Fruit fly (Drosophila melanogaster) Kc167 (cell line): ENCODE data around the gene CG17764.

Source experiments
- Myc ChIP-seq: fragments of >200 bp; optimal IDR thresholded peaks from 2 replicates; lab custom pipeline; 2017; ENCODE audit warnings: missing external identifiers
- Sin3A ChIP-seq: fragments of >200 bp; optimal IDR thresholded peaks from 2 replicates; lab custom pipeline; 2018; ENCODE audit warnings: missing external identifiers
- h ChIP-seq: fragments of >200 bp; optimal IDR thresholded peaks from 3 replicates; lab custom pipeline; 2018; ENCODE audit warnings: missing external identifiers
- insv ChIP-seq: fragments of >200 bp; optimal IDR thresholded peaks from 3 replicates; lab custom pipeline; 2018; ENCODE audit warnings: missing external identifiers
- psq ChIP-seq: fragments of >200 bp; optimal IDR thresholded peaks from 2 replicates; lab custom pipeline; 2017; ENCODE audit warnings: missing external identifiers
- ttk ChIP-seq: sonication (Bioruptor generic); optimal IDR thresholded peaks from 2 replicates; lab custom pipeline; 2017; ENCODE audit warnings: missing external identifiers

The CG17764 gene

dm6 chrX:5307317-5307716, at the start of gene CG17764:
Gene CG17764 (minus strand): TSS chrX:5307417.
- TF ChIP-seq Myc (lab: Kevin White, UChicago) (no peak), psq (lab: Kevin White, UChicago) (no peak), ttk (lab: Kevin White, UChicago) (no peak), Sin3A (lab: Kevin White, UChicago) (no peak), h (no peak), insv (no peak)

- TF ChIP-seq h (no peak), ttk (lab: Kevin White, UChicago) (no peak), Sin3A (lab: Kevin White, UChicago) (no peak)
These were observed 42.8 kb upstream of the CG17764 start for dm6 chrX:5349899-5350575.

- no peak for TF ChIP-seq h
- TF ChIP-seq insv: no peak
- TF ChIP-seq Myc (lab: Kevin White, UChicago): no peak
- TF ChIP-seq ttk (lab: Kevin White, UChicago): no peak
- TF ChIP-seq psq (lab: Kevin White, UChicago): no peak
- no peak for TF ChIP-seq Sin3A (lab: Kevin White, UChicago)
These were observed 32.8 kb upstream of the CG17764 start, which contains the start of gene SK for dm6 chrX:5339970-5340369. Gene SK (plus strand): TSS chrX:5340236.

dm6 chrX:5338435-5338834, 31.2 kb upstream of the CG17764 start:
- TF ChIP-seq Sin3A (lab: Kevin White, UChicago) (no peak), psq (lab: Kevin White, UChicago) (no peak), h (no peak), Myc (lab: Kevin White, UChicago) (no peak), ttk (lab: Kevin White, UChicago) (no peak), insv (no peak)

dm6 chrX:5337316-5337715, 30.1 kb upstream of the CG17764 start:
- TF ChIP-seq h: no peak
- no peak for TF ChIP-seq ttk (lab: Kevin White, UChicago)
- no peak for TF ChIP-seq insv
- no peak for TF ChIP-seq Myc (lab: Kevin White, UChicago)

- no peak for TF ChIP-seq h
These were observed 29.5 kb upstream of the CG17764 start for dm6 chrX:5336722-5337121.

dm6 chrX:5332259-5332862, 25.1 kb upstream of the CG17764 start, which contains the start of gene CanB:
Gene CanB (plus strand): TSS chrX:5332499.
- no peak for TF ChIP-seq ttk (lab: Kevin White, UChicago)
- TF ChIP-seq psq (lab: Kevin White, UChicago): no peak
- TF ChIP-seq Sin3A (lab: Kevin White, UChicago): no peak
- TF ChIP-seq h: no peak
- no peak for TF ChIP-seq Myc (lab: Kevin White, UChicago)
- TF ChIP-seq insv: no peak

dm6 chrX:5329266-5329898, 22.2 kb upstream of the CG17764 start, which contains the start of the genes CG3309 and XRCC1:
Gene CG3309 (minus strand): TSS chrX:5329347.
Gene XRCC1 (plus strand): TSS chrX:5329876.
- TF ChIP-seq Myc (lab: Kevin White, UChicago) (no peak), ttk (lab: Kevin White, UChicago) (no peak), h (no peak), insv (no peak), Sin3A (lab: Kevin White, UChicago) (no peak), psq (lab: Kevin White, UChicago) (no peak)

dm6 chrX:5323636-5324035, 16.4 kb upstream of the CG17764 start, which contains the start of gene Mcm3:
Gene Mcm3 (plus strand): TSS chrX:5323855.
- TF ChIP-seq h (no peak), Sin3A (lab: Kevin White, UChicago) (no peak), Myc (lab: Kevin White, UChicago) (no peak), psq (lab: Kevin White, UChicago) (no peak), ttk (lab: Kevin White, UChicago) (no peak), insv (no peak)

- no peak for TF ChIP-seq Sin3A (lab: Kevin White, UChicago)
- no peak for TF ChIP-seq ttk (lab: Kevin White, UChicago)
- TF ChIP-seq h: no peak
- TF ChIP-seq psq (lab: Kevin White, UChicago): no peak
- TF ChIP-seq Myc (lab: Kevin White, UChicago): no peak
- TF ChIP-seq insv: no peak
These were observed 15.3 kb upstream of the CG17764 start, which contains the start of gene Rnp4F for dm6 chrX:5322459-5322883. Gene Rnp4F (minus strand): TSS chrX:5322696.

dm6 chrX:5317170-5317569, 10.0 kb upstream of the CG17764 start, which contains the start of the genes CG15930 and Sas10:
Gene CG15930 (minus strand): TSS chrX:5317295.
Gene Sas10 (plus strand): TSS chrX:5317409.
- TF ChIP-seq Myc (lab: Kevin White, UChicago): no peak
- TF ChIP-seq insv: no peak
- TF ChIP-seq Sin3A (lab: Kevin White, UChicago): no peak
- TF ChIP-seq h: no peak
- TF ChIP-seq ttk (lab: Kevin White, UChicago): no peak
- TF ChIP-seq psq (lab: Kevin White, UChicago): no peak

dm6 chrX:5312958-5313357, 5.7 kb upstream of the CG17764 start, which contains the start of gene CG4198:
Gene CG4198 (plus strand): TSS chrX:5313258.
- TF ChIP-seq psq (lab: Kevin White, UChicago) (no peak), insv (no peak), Myc (lab: Kevin White, UChicago) (no peak), ttk (lab: Kevin White, UChicago) (no peak), h (no peak), Sin3A (lab: Kevin White, UChicago) (no peak)
